Worm (Caenorhabditis elegans): Measurements from ENCODE around the gene F09A5.2.

The F09A5.2 gene

DNA sequence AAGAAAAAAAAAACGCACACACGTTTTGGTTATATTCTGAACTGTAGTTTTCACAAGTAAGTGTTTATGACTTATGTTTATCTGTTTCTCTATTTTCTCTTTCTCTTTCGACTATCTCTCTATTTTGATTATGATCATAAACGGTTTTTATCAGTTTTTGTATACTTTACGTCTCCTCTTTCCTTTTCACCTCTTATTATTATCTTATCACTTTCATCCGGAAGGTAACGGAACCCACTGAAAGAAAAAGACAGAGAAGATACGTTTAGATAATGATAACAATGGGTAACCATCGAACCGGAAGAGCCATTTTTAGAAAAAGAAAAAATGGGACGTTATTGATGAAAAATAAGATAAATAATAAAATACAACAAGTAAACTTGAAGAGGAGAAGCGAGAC is 30.8 kb downstream of the F09A5.2 start (continued):
- no peak for TF ChIP-seq ceh-63 (GFP tag; optimal IDR thresholded peaks at IDR 0.05)
- TF ChIP-seq efl-3 (GFP tag; optimal IDR thresholded peaks at IDR 0.05) = no peak
- TF ChIP-seq nhr-19 (GFP tag; conservative IDR thresholded peaks at IDR 0.05) = peak; percentile 28; the same call in 1 of the 2 replicates
- no peak for TF ChIP-seq ceh-8 (GFP tag; optimal IDR thresholded peaks at IDR 0.05)
- no peak for TF ChIP-seq hlh-4 (tag; optimal IDR thresholded peaks at IDR 0.05)
- no peak for TF ChIP-seq C16A3.4 (tag; optimal IDR thresholded peaks at IDR 0.05)
- no peak for TF ChIP-seq Y116A8C.19 (tag; optimal IDR thresholded peaks at IDR 0.05; ENCODE audit: borderline replicate concordance)
- TF ChIP-seq skn-1 (tag; optimal IDR thresholded peaks at IDR 0.05) = no peak
- no peak for TF ChIP-seq nhr-237 (tag; optimal IDR thresholded peaks at IDR 0.05)
- TF ChIP-seq ztf-11 (tag; optimal IDR thresholded peaks at IDR 0.05) = no peak
- TF ChIP-seq fkh-8 (tag; optimal IDR thresholded peaks at IDR 0.05) = no peak
- TF ChIP-seq nhr-12 (tag; optimal IDR thresholded peaks at IDR 0.05) = no peak
- no peak for TF ChIP-seq nhr-11 (tag; optimal IDR thresholded peaks at IDR 0.05)
- TF ChIP-seq pax-3 (tag; optimal IDR thresholded peaks at IDR 0.05) = no peak
- no peak for TF ChIP-seq nhr-84 (tag; optimal IDR thresholded peaks at IDR 0.05)
- no peak for TF ChIP-seq ceh-82 (tag; optimal IDR thresholded peaks at IDR 0.05)
- no peak for TF ChIP-seq egl-27 (tag; optimal IDR thresholded peaks at IDR 0.05)
- no peak for TF ChIP-seq mdl-1 (tag; optimal IDR thresholded peaks at IDR 0.05)
- peak; percentile 63 for TF ChIP-seq nhr-20 (tag; optimal IDR thresholded peaks at IDR 0.05)
- peak; percentile 15 for TF ChIP-seq mep-1 (tag; optimal IDR thresholded peaks at IDR 0.05)
- TF ChIP-seq hpl-2 (GFP tag; optimal IDR thresholded peaks at IDR 0.05) = no peak
- TF ChIP-seq lin-15B (tag; optimal IDR thresholded peaks at IDR 0.05) = no peak
- no peak for TF ChIP-seq sup-37 (GFP tag; optimal IDR thresholded peaks at IDR 0.05)
- no peak for TF ChIP-seq unc-98 (GFP tag; IDR thresholded peaks at IDR 0.05)
- no peak for TF ChIP-seq isw-1 (GFP tag; IDR thresholded peaks at IDR 0.05)
- no peak for TF ChIP-seq ceh-90 (tag; optimal IDR thresholded peaks at IDR 0.05)
- no peak for TF ChIP-seq unc-30 (tag; optimal IDR thresholded peaks at IDR 0.05)
- peak; percentile 74 for TF ChIP-seq blmp-1 (tag; optimal IDR thresholded peaks at IDR 0.05)
- TF ChIP-seq grh-1 (GFP tag; IDR thresholded peaks at IDR 0.05) = no peak
- TF ChIP-seq aly-2 (tag; optimal IDR thresholded peaks at IDR 0.05) = no peak
- no peak for TF ChIP-seq snpc-4 (tag; optimal IDR thresholded peaks at IDR 0.05)
- TF ChIP-seq tlp-1 (tag; optimal IDR thresholded peaks at IDR 0.05) = peak; percentile 68
- no peak for TF ChIP-seq sptf-1 (tag; optimal IDR thresholded peaks at IDR 0.05)
- TF ChIP-seq nhr-28 (tag; optimal IDR thresholded peaks at IDR 0.05) = no peak
- no peak for TF ChIP-seq aha-1 (tag; optimal IDR thresholded peaks at IDR 0.05)
- peak; percentile 80 for TF ChIP-seq jun-1 (tag; optimal IDR thresholded peaks at IDR 0.05)
- no peak for TF ChIP-seq alr-1 (tag; optimal IDR thresholded peaks at IDR 0.05; ENCODE audit: borderline replicate concordance)
- TF ChIP-seq lin-35 (GFP tag; optimal IDR thresholded peaks at IDR 0.05) = peak in 1 of 2 experiments; percentile 46
- TF ChIP-seq snu-23 (GFP tag; optimal IDR thresholded peaks at IDR 0.05) = peak; percentile 2
- TF ChIP-seq lin-39 (tag; optimal IDR thresholded peaks at IDR 0.05) = no peak
- TF ChIP-seq ces-1 (GFP tag; optimal IDR thresholded peaks at IDR 0.05) = no peak
- TF ChIP-seq irx-1 (tag; optimal IDR thresholded peaks at IDR 0.05) = no peak
- no peak for TF ChIP-seq rnt-1 (tag; optimal IDR thresholded peaks at IDR 0.05)
- no peak for TF ChIP-seq pag-3 (tag; optimal IDR thresholded peaks at IDR 0.05; ENCODE audit: borderline replicate concordance, insufficient read depth)
- TF ChIP-seq swsn-7 (tag; optimal IDR thresholded peaks at IDR 0.05) = no peak

DNA sequence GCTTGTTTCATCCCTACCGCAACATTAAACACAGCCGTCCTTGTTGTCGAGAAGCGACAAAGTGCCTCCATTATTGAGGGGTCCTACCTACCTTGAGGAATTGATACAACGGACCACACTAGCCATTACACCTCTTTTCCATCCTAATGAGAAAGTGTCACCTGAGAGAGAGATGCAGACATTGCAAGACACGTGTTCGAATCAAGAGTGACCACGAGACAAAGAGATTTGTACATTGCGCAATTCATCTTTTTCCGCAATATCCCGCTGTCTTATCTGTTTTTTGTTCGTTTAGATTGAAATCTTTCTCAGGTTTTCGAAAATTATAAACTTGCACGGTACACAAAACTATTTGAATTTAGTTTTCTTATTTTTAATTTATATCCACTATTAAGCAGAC is 34.2 kb downstream of the F09A5.2 start:
- TF ChIP-seq snu-23 (GFP tag; optimal IDR thresholded peaks at IDR 0.05) = peak; percentile 76
- peak; percentile 39 to 41 for TF ChIP-seq lsy-2 (tag; optimal IDR thresholded peaks at IDR 0.05)
- peak in 1 of 6 experiments; percentile 15 for TF ChIP-seq elt-3 (tag; optimal IDR thresholded peaks at IDR 0.05)
- no peak for TF ChIP-seq mef-2 (tag; optimal IDR thresholded peaks at IDR 0.05)
- TF ChIP-seq unc-98 (GFP tag; IDR thresholded peaks at IDR 0.05) = no peak
- peak; percentile 39 for TF ChIP-seq xbp-1 (tag; optimal IDR thresholded peaks at IDR 0.05)
- TF ChIP-seq blmp-1 (tag; optimal IDR thresholded peaks at IDR 0.05) = peak; percentile 80
- peak in 1 of 2 experiments; percentile 92 for TF ChIP-seq mdl-1 (tag; optimal IDR thresholded peaks at IDR 0.05)
- peak; percentile 31 for TF ChIP-seq unc-130 (tag; optimal IDR thresholded peaks at IDR 0.05)
- TF ChIP-seq egl-27 (tag; optimal IDR thresholded peaks at IDR 0.05) = peak in 1 of 2 experiments; percentile 15
- peak; percentile 54 for TF ChIP-seq irx-1 (tag; optimal IDR thresholded peaks at IDR 0.05)
- TF ChIP-seq unc-30 (tag; optimal IDR thresholded peaks at IDR 0.05) = no peak
- TF ChIP-seq pax-3 (tag; optimal IDR thresholded peaks at IDR 0.05) = no peak
- no peak for TF ChIP-seq hlh-17 (GFP tag; optimal IDR thresholded peaks at IDR 0.05; ENCODE audit: borderline replicate concordance)
- no peak for TF ChIP-seq ztf-4 (tag; optimal IDR thresholded peaks at IDR 0.05)
- TF ChIP-seq grh-1 (GFP tag; IDR thresholded peaks at IDR 0.05) = no peak
- peak; percentile 19 for TF ChIP-seq swsn-7 (tag; optimal IDR thresholded peaks at IDR 0.05)
- TF ChIP-seq ama-1 (optimal IDR thresholded peaks at IDR 0.05) = no peak
- peak; percentile 47 for TF ChIP-seq lin-39 (tag; optimal IDR thresholded peaks at IDR 0.05)
- TF ChIP-seq tbx-2 (tag; optimal IDR thresholded peaks at IDR 0.05) = no peak
- TF ChIP-seq lin-15B (tag; optimal IDR thresholded peaks at IDR 0.05) = no peak

Measured in whole organism, L1 larva.